Fruit fly (Drosophila melanogaster): ENCODE results near the gene Pex23.

The Pex23 gene

dm6 chr3L:20347762-20348580 is 46.0 kb upstream of the Pex23 start, which contains the start of the genes Rbbp5 and eRF1 (continued):
- TF ChIP-seq NC2α (GFP tag; optimal IDR thresholded peaks at IDR 0.05) = no peak
- no peak for TF ChIP-seq sqz (GFP tag; optimal IDR thresholded peaks at IDR 0.05)
- no peak for TF ChIP-seq CG2199 (GFP tag; IDR thresholded peaks at IDR 0.05)
- TF ChIP-seq CG18262 (tag; optimal IDR thresholded peaks at IDR 0.05) = peak; percentile 78
- peak; percentile 68 for TF ChIP-seq Hsf (GFP tag; optimal IDR thresholded peaks at IDR 0.05)
- peak; percentile 71 for TF ChIP-seq chn (GFP tag; optimal IDR thresholded peaks at IDR 0.05)
- TF ChIP-seq bigmax (GFP tag; optimal IDR thresholded peaks at IDR 0.05) = peak; percentile 78
- peak; percentile 26 for TF ChIP-seq CG6254 (GFP tag; optimal IDR thresholded peaks at IDR 0.05)
- TF ChIP-seq CG10959 (GFP tag; IDR thresholded peaks at IDR 0.05) = no peak; the same call in 1 of the 2 replicates
- no peak for TF ChIP-seq CG14965 (GFP tag; optimal IDR thresholded peaks at IDR 0.05; ENCODE audit: borderline replicate concordance)
- TF ChIP-seq lola (GFP tag; optimal IDR thresholded peaks at IDR 0.05) = peak in 1 of 3 experiments; percentile 77
- TF ChIP-seq Gsc (GFP tag; IDR thresholded peaks at IDR 0.05) = no peak
- TF ChIP-seq CG17186 (GFP tag; optimal IDR thresholded peaks at IDR 0.05) = peak; percentile 48
- TF ChIP-seq so (GFP tag; IDR thresholded peaks at IDR 0.05) = no peak
- TF ChIP-seq CG5180 (GFP tag; optimal IDR thresholded peaks at IDR 0.05) = no peak
- no peak for TF ChIP-seq sc (optimal IDR thresholded peaks at IDR 0.05)
- peak; percentile 7 for TF ChIP-seq sc (GFP tag; optimal IDR thresholded peaks at IDR 0.05)
- TF ChIP-seq CG6654 (GFP tag; optimal IDR thresholded peaks at IDR 0.05) = no peak
- TF ChIP-seq danr (GFP tag; IDR thresholded peaks at IDR 0.05) = no peak
- peak; percentile 59 for TF ChIP-seq maf-S (GFP tag; optimal IDR thresholded peaks at IDR 0.05)
- no peak for TF ChIP-seq gsb-n (tag; optimal IDR thresholded peaks at IDR 0.05)
- peak; percentile 27; the same call in 1 of the 3 replicates for TF ChIP-seq croc (GFP tag; conservative IDR thresholded peaks at IDR 0.05)
- peak; percentile 14 for TF ChIP-seq gro (GFP tag; optimal IDR thresholded peaks at IDR 0.05)
- no peak for TF ChIP-seq h (optimal IDR thresholded peaks at IDR 0.05)
- TF ChIP-seq gsb (GFP tag; IDR thresholded peaks at IDR 0.05) = no peak; the same call in 1 of the 2 replicates
- TF ChIP-seq stc (GFP tag; IDR thresholded peaks at IDR 0.05) = peak; percentile 52; the same call in 1 of the 2 replicates
- peak; percentile 63; the same call in 2 of the 3 replicates for TF ChIP-seq B-H1 (GFP tag; IDR thresholded peaks at IDR 0.05)
- no peak for TF ChIP-seq hth (optimal IDR thresholded peaks at IDR 0.05)
- peak; percentile 82 for TF ChIP-seq Chrac-16 (GFP tag; optimal IDR thresholded peaks at IDR 0.05)
- TF ChIP-seq CG18599 (GFP tag; optimal IDR thresholded peaks at IDR 0.05) = no peak
- TF ChIP-seq CG11398 (GFP tag; optimal IDR thresholded peaks at IDR 0.05) = no peak
- TF ChIP-seq amos (GFP tag; IDR thresholded peaks at IDR 0.05; ENCODE audit: partially characterized antibody) = peak; percentile 96
- no peak for TF ChIP-seq usp (GFP tag; optimal IDR thresholded peaks at IDR 0.05)
- TF ChIP-seq ro (GFP tag; IDR thresholded peaks at IDR 0.05) = no peak
- no peak for TF ChIP-seq disco-r (GFP tag; optimal IDR thresholded peaks at IDR 0.05)
- no peak; the same call in 1 of the 2 replicates for TF ChIP-seq CG10366 (GFP tag; IDR thresholded peaks at IDR 0.05)
- TF ChIP-seq E2f2 (GFP tag; IDR thresholded peaks at IDR 0.05) = peak; percentile 24; the same call in 1 of the 2 replicates
- no peak for TF ChIP-seq CG7745 (tag; optimal IDR thresholded peaks at IDR 0.05)
- TF ChIP-seq hb (GFP tag; IDR thresholded peaks at IDR 0.05; ENCODE audit: partially characterized antibody) = peak; percentile 85
- TF ChIP-seq sens-2 (GFP tag; IDR thresholded peaks at IDR 0.05) = no peak
- peak; percentile 16; the same call in 1 of the 2 replicates for TF ChIP-seq vvl (GFP tag; IDR thresholded peaks at IDR 0.05)
- peak; percentile 26 for TF ChIP-seq CG4854 (GFP tag; optimal IDR thresholded peaks at IDR 0.05)
- peak; percentile 59; the same call in 1 of the 3 replicates for TF ChIP-seq CG11093 (GFP tag; IDR thresholded peaks at IDR 0.05)
- TF ChIP-seq CG17385 (GFP tag; optimal IDR thresholded peaks at IDR 0.05) = peak; percentile 95
- TF ChIP-seq bbx (GFP tag; IDR thresholded peaks at IDR 0.05; ENCODE audit: partially characterized antibody) = peak; percentile 93
- TF ChIP-seq CG13624 (GFP tag; optimal IDR thresholded peaks at IDR 0.05) = peak; percentile 68
- TF ChIP-seq CG4730 (GFP tag; IDR thresholded peaks at IDR 0.05) = peak; percentile 75
- no peak for TF ChIP-seq CG6272 (GFP tag; IDR thresholded peaks at IDR 0.05)
- TF ChIP-seq CG11504 (tag; optimal IDR thresholded peaks at IDR 0.05) = no peak
- no peak for TF ChIP-seq dati (GFP tag; IDR thresholded peaks at IDR 0.05)
